Fruit fly (Drosophila melanogaster) ovary, adult (tissue): ENCODE measurements around the gene CG3939.

Source experiments
- CG17801 ChIP-seq: fragments of 200-800 bp; optimal IDR thresholded peaks from 2 replicates; lab custom pipeline; 2019; ENCODE audit warnings: missing biosample characterization, mild to moderate bottlenecking, missing genetic modification characterization, moderate library complexity; ENCODE audit not compliant: partially characterized antibody

CG3939 gene

DNA sequence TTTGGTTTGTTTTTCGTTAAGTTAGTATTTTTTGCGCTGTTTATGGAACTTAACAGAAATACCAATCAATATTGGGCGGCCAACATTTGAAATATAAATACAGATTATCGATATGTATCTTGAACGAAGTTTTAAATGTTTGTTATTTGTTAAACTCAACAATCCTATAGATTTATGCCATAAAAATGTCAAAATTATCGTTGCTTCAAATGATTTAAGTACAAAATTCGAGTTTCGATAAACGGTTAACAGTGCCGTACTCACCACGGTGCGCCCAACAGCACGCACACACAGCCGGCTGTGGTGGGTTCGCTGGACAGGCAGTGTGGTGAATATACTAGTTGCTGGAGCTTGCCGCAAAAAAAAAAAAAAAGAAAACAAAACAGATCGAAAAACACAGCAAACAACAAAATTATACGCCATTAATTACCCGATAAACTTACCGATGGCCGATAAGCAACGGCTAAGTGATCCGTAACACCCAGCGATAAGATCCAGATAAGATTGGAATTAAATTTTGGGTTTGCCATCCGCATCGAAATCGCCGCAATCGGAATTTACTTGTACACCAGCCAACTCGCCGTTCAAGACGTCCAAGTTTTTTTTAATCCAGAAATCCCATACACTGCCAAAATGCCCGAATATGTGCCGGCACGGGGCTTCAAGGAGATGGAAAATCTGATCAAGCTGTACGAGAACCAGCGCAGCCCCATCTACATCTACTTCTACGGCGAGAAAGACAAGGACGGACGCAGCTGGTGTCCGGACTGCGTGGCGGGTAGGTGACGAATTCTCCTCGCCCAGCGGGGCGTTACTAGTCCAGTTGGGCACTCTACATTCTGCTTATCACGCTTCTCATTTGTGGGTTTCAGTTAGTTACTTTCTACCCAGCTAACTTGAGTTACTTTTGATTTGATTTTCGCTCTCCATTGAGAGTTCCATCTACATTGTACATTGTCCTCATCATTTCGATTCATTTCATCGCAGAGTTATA lies at the start of gene CG3939:
Gene CG3939 (plus strand): TSS at position 138 of the 994 bp plus-strand sequence.
- TF ChIP-seq CG17801 (GFP tag; lab: Kevin White, UChicago) = no peak

DNA sequence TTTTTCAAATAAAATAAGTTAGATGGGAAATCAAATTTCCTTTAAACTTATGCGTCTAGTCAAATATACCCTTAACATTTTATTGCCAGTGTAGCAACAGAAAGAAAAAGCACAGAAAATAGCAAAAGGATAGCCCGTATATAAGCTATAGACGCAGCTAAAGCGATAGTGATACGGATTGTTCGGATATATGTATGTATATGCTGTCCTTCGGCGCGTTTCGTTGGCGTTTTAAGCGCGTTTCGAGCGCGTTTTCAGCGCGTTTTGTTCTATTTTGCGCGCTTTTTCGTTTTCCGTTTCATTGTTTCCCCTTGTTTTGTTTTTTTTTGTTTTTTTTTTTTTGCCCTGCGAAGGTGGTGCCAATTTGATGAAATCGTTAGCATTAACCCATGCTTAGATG lies 47.3 kb upstream of the CG3939 start:
- no peak for TF ChIP-seq CG17801 (GFP tag; lab: Kevin White, UChicago)

DNA sequence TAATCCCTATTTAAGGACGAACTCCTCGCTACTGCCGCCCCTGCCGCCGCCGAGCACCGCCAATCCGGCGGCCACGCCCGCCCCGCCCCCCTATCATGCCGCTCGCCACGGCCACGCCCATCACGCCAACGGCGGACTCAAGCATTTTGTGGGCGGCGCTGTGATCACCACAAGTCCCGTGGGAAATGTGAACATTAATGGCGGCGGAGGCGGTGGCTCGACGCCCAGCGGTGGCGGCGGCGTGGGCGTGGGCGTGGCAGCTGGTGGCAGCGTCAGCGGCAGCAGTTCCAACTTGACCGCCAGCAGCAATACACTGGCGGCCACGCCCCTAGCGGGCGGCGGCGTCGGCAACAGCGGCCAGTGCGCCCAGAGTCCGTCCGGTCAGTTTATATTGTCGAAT lies 42.8 kb upstream of the CG3939 start:
- TF ChIP-seq CG17801 (GFP tag; lab: Kevin White, UChicago) = no peak

DNA sequence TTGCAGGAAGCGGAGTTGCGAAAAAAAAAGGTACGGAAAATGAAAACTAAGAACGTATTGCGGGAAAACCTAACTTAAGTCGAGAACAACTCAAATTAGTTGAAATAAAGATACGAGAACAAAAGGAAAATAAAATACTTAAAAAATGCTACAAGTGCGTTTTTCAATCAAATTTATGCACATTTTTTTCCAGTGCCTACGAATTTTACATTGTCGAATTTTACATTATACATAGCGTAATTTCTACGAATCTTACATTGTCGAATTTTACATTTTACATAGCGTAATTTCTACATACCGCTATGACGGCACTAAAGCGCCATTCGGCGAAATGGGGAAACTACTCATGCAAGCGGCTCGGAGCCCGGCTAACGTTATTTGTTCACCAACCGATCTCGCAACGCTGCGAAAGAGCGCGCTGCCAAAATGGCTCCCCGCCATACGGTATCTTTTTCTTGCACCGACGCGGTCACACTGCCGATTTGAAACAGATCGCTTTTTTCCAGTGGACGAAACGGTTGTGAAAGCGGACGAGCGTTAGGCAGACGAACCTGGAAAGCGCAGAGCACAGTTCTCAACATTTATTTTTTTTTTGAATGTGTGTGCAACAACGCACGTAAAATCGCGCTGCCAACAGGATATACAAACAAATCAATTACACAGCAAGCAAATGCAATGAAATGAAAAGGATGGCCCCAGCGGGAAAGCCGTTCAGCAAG lies 40.3 kb upstream of the CG3939 start, which contains the start of gene N:
Gene N (plus strand): TSS at position 488 of the 719 bp plus-strand sequence.
- peak; percentile 5 for TF ChIP-seq CG17801 (GFP tag; lab: Kevin White, UChicago)

DNA sequence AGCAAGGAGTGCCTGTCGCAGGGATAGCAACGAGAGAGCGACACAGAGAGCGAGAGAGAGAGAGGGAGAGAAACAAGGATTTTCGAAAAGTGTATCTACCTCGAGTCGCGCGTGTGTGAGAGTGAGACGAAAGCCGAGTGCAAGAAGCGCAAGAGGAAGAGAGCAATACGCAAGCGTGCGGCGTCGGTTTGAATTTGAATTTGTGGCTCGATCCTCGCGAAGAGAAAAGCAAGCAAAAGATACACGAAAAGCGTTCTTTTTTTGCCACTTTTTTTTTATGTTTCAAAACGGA lies 39.8 kb upstream of the CG3939 start:
- no peak for TF ChIP-seq CG17801 (GFP tag; lab: Kevin White, UChicago)

DNA sequence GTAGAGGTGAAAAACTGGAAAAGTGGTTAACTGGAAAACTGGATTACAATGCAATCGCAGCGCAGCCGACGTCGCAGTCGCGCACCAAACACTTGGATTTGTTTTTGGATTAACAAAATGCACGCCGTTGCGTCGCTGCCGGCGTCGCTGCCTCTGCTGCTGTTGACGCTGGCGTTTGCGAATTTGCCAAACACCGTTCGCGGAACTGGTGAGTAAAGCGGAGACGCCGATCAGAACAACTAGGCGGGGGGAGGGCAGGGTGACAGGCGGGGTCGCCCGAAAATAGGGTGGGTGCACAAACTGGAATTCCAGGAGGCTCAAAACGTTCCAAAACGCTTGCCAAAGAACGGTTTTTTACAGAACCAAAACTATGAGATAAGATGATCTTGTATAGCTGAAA lies 39.2 kb upstream of the CG3939 start:
- no peak for TF ChIP-seq CG17801 (GFP tag; lab: Kevin White, UChicago)

DNA sequence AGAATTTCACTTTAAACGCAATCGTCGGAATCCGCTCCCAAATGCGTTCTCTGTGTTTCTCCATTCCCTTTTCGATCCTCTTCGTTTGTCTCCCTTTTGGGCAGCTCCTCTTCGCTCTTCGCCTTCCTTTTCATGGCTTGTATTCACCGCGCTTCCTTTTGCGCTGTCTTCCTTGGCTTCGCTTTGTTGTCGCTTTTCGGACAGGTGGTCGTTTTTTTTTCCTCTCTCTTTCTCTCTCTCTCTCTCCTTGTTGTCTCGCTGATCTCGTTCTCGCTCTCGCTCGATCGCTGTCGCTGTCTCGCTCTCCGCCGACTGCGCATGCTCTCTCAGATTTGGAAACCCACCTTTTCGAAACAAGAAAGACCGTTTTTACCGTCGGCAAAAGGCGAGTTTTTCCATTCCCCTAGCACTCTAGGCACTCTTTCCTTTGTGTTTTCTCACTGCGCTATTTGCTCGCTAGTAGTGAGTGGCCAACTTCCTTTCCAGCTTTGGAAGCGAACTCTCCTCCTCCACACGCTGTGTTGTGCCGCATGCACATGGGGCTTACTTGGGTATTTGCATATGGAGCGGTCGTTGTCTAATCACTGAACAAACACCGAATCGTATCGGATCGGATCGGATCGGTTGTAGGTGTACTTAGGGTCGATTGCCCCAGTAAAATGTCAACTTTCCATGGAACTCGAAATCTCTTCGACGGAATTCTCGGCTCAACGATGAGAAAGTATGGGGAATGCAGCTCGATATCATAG lies 38.3 kb upstream of the CG3939 start:
- TF ChIP-seq CG17801 (GFP tag; lab: Kevin White, UChicago) = no peak

DNA sequence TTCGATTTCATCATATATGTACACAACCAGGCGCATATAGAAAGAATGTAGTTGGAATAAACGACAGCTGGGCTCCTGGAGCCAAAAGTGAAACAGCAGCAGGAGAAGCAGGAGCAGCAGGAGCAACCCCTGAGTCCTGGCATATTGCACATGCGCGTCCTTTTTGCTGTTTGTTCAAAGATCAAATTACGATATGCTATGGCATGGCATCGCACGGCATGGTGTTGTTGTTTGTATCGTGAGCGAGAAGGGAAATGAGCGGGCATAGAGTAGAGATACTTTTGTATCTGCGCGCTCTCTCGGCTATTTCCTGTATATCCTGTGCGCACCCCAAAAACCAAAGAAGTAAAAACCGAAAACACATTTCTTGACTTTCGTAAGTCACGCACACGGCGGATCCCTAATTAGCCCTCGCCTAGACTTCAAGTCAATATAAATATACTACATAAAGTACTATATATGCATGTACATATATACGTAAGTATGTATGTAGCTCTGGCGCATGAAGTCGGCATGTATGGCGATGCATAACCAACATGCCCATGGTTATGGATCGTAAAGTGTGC lies 36.9 kb upstream of the CG3939 start:
- no peak for TF ChIP-seq CG17801 (GFP tag; lab: Kevin White, UChicago)

DNA sequence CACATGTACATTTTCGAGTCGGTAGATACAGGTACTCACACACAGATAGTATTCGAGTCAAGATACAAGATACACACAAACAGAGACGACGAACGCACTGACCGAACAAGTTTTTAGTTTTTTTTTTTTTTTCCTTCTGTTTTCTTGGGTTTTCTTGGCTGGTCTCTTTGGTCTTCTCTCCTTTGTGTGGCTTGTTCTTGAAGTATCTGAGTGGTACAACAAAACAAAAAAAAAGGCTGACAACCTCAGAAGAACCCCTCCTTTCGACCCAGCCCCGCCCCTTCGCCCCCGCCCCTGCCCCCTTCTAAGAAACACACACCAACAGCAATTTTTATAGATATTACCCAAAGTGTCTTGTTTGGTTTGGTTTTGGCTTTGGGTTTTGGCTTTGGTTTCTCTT lies 34.9 kb upstream of the CG3939 start:
- no peak for TF ChIP-seq CG17801 (GFP tag; lab: Kevin White, UChicago)

DNA sequence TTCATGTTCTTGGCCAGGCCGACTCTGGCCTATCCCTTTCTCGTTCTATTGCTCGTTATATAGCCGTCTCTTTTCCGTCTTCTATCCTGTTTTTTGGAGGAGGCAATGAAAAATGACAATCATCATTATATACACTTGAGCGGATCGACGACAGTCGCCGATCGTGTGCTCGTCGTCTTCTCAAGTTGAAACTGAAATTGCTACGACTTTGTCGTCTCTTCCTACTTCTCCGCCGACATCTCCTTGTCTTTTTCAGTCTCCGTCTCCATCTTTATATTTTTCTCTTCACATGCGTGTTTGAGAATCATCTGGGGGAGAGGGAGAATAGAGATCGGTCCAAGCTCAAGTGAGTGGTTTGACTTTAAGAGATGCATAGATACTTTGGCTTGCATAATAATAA lies 34.0 kb upstream of the CG3939 start:
- no peak for TF ChIP-seq CG17801 (GFP tag; lab: Kevin White, UChicago)

DNA sequence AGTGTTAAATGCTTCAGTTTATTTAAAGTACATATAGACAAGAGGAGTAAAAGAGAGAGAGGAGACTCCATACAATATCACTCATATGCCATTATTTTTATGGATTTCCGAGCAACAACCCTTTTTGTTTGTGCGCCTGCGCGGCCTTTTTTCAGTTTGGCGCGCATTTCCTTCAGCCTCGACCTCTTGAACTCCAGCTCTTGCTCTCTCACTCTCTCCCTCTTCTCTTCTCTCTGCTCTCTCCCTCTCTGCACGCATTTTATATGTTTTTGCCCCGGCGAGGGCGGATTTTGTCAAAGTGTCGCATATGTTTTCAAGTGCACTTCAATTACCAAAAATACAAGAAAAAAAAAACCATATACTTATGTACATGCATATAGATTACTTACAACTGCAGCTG lies 32.7 kb upstream of the CG3939 start:
- TF ChIP-seq CG17801 (GFP tag; lab: Kevin White, UChicago) = no peak

DNA sequence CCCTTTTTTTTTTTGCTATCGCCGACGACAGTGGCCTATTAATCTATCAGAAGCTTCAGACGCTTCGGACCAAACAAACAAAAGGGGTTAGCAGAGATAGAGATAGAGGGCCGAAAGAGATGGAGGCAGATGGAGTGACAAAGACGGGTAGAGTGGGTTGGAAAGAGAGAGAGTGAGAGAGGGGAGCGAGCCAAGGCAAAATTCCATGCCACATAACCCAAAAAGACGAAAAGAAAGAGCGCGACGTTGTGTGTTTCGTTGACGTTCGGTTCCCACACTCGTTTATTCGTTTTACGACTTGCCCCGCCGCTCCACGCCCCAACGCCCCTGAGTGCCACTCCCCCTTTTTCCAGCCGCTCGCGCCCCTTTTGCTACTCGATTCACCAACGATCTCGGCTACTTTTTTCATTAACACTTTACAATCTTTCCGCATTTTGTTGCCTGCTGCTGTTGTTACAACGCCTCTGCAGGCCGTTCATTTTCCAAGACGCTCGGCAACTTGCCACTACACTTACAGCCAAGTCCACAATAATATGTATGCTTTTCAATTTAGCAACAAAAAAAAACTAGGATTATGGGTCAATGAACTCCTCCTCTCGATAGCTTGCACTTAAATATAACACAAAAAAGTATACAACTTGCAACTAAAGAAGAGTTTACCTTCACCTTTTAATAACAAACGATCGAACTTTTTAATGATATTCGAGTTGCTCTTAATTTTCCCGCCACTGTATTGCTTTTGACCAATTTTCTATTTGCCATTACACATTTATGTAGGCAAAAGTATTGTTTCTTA lies 31.4 kb upstream of the CG3939 start:
- TF ChIP-seq CG17801 (GFP tag; lab: Kevin White, UChicago) = no peak

DNA sequence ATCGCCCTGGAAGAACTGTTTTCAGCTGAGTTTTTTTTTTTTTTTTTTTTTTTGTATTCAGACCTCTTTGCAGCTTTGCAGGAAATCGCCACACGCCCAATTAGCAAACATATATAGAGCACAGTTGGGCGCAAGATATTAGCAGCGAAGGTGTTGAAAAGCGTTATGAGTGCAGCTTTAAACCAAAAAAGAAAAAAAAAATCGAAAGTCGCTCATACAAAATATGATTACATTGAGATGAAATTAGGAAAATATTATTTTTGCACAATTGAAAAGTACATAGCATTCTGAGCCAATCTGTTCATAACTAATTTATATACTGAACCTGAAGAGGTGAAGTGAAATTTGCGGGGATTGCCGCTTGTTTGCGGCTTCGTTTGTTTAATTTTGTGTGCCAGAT lies 27.8 kb upstream of the CG3939 start:
- peak; percentile 10 for TF ChIP-seq CG17801 (GFP tag; lab: Kevin White, UChicago)
